Worm (Caenorhabditis elegans) whole organism, L4 larva: Measurements from ENCODE around the gene mks-3.

ENCODE experiments used
- Y105C5A.15 ChIP-seq: fragments of 200-800 bp; sonication (Bioruptor generic); IDR thresholded peaks from 2 replicates; pipeline ENCODE4 v1.3.6; 2022; ENCODE audit warnings: missing genetic modification characterization, missing compliant biosample characterization
- ceh-82 ChIP-seq: sonication (generic microtip); optimal IDR thresholded peaks from 2 replicates; lab custom pipeline; 2017; ENCODE audit warnings: missing biosample characterization, missing genetic modification characterization
- ctbp-1 ChIP-seq: fragments of 200-800 bp; sonication (Bioruptor generic); IDR thresholded peaks from 2 replicates; pipeline ENCODE4 v1.3.6; 2022; ENCODE audit warnings: missing genetic modification reagents, missing genetic modification characterization, missing compliant biosample characterization
- egl-27 ChIP-seq: sonication (generic microtip); optimal IDR thresholded peaks from 3 replicates; lab custom pipeline; 2017; ENCODE audit warnings: missing biosample characterization, missing genetic modification reagents, missing genetic modification characterization
- lir-3 ChIP-seq: sonication (generic microtip); optimal IDR thresholded peaks from 2 replicates; lab custom pipeline; 2016; ENCODE audit warnings: mild to moderate bottlenecking, missing genetic modification characterization, missing compliant biosample characterization
- mdl-1 ChIP-seq, 2 experiments: fragments of 150-350 bp in 1 of 2; sonication (generic microtip) in 1 of 2; optimal IDR thresholded peaks; 2 replicates each; lab custom pipeline; 2014 to 2017; ENCODE audit warnings: missing biosample characterization in 2 of 2, missing genetic modification characterization in 2 of 2
- mep-1 ChIP-seq: fragments of 150-350 bp; sonication (generic microtip); optimal IDR thresholded peaks from 3 replicates; lab custom pipeline; 2014; ENCODE audit warnings: missing biosample characterization, missing genetic modification characterization
- nhr-10 ChIP-seq: fragments of 150-350 bp; optimal IDR thresholded peaks from 2 replicates; lab custom pipeline; 2014; ENCODE audit warnings: missing biosample characterization, missing genetic modification characterization
- nhr-11 ChIP-seq: fragments of 150-350 bp; optimal IDR thresholded peaks from 2 replicates; lab custom pipeline; 2014; ENCODE audit warnings: missing biosample characterization, missing genetic modification characterization
- nhr-111 ChIP-seq: fragments of 200-800 bp; sonication (Bioruptor generic); optimal IDR thresholded peaks from 2 replicates; lab custom pipeline; 2018; ENCODE audit warnings: mild to moderate bottlenecking, missing genetic modification characterization, missing compliant biosample characterization

DNA sequence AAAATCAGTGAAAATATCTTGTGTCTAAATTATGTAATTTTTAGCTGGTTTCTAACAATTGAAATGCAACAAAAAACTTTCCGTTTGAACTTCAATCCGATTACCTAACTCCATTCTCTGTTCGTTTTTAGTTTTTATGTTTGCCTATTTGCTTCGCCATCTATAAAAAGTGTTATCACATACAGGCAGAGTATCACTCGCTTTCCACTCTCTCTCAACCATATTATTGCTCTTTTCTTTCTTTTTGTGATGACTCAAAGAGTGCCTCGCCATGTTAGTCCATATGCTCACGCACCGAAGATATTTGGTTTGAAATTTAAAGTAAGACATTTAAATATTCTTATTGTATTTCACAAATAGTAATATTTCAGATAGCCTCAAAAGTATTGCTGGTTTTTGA, 48.5 kb downstream of the mks-3 start, which contains the start of gene ZK1290.13:
- TF ChIP-seq nhr-10 (tag; lab: Kevin White, UChicago): no peak
- no peak for TF ChIP-seq Y105C5A.15 (GFP tag; lab: Robert Waterston, UW)
- TF ChIP-seq nhr-11 (tag; lab: Kevin White, UChicago): no peak
- no peak for TF ChIP-seq ceh-82
- no peak for TF ChIP-seq egl-27 (tag; lab: Kevin White, UChicago)
- TF ChIP-seq nhr-111 (GFP tag; lab: Kevin White, UChicago): no peak
- TF ChIP-seq lir-3 (tag; lab: Kevin White, UChicago): no peak
- no peak for TF ChIP-seq ctbp-1
- no peak for TF ChIP-seq mep-1 (tag; lab: Kevin White, UChicago)
- no peak for TF ChIP-seq mdl-1 (tag; optimal IDR thresholded peaks at IDR 0.05; lab: Kevin White, UChicago)
